Worm (Caenorhabditis elegans) whole organism, L4 larva: ENCODE data around the gene F15A8.1.
A peak's percentile ranks its signal among the peaks of the same experiment; 100 is the strongest.

ENCODE experiments used
- F26F4.8 ChIP-seq: fragments of 200-800 bp; sonication (Bioruptor generic); conservative IDR thresholded peaks from 2 replicates; pipeline ENCODE4 v1.3.6; 2022; ENCODE audit warnings: missing genetic modification characterization, missing compliant biosample characterization
- F49E8.2 ChIP-seq: sonication (generic microtip); optimal IDR thresholded peaks from 2 replicates; lab custom pipeline; 2016; ENCODE audit warnings: missing compliant biosample characterization, mild to moderate bottlenecking, missing genetic modification characterization, borderline replicate concordance
- R02D3.7 ChIP-seq: fragments of 150-350 bp; sonication (generic microtip); optimal IDR thresholded peaks from 3 replicates; lab custom pipeline; 2014; ENCODE audit warnings: missing biosample characterization, missing genetic modification characterization
- Y5F2A.4 ChIP-seq: fragments of 200-800 bp; sonication (Bioruptor generic); optimal IDR thresholded peaks from 2 replicates; lab custom pipeline; 2018; ENCODE audit warnings: mild to moderate bottlenecking, missing genetic modification characterization, missing compliant biosample characterization
- aha-1 ChIP-seq: fragments of 150-350 bp; peaks from one replicate; lab custom pipeline; 2014; ENCODE audit warnings: missing biosample characterization, missing genetic modification characterization
- ceh-44 ChIP-seq: fragments of 200-800 bp; sonication (Bioruptor generic); IDR thresholded peaks from 2 replicates; pipeline ENCODE4 v1.3.6; 2022; ENCODE audit warnings: missing genetic modification reagents, missing genetic modification characterization, missing compliant biosample characterization
- ctbp-1 ChIP-seq: fragments of 200-800 bp; sonication (Bioruptor generic); IDR thresholded peaks from 2 replicates; pipeline ENCODE4 v1.3.6; 2022; ENCODE audit warnings: missing genetic modification reagents, missing genetic modification characterization, missing compliant biosample characterization
- daf-16 ChIP-seq, 3 experiments: sonication (generic microtip); optimal IDR thresholded peaks; 2 replicates each; lab custom pipeline; 2016 to 2017; ENCODE audit warnings: missing genetic modification characterization in 3 of 3, missing genetic modification reagents in 3 of 3, mild to moderate bottlenecking in 2 of 3, missing compliant biosample characterization in 2 of 3, missing biosample characterization in 1 of 3, moderate library complexity in 1 of 3
- dmd-9 ChIP-seq: fragments of 200-800 bp; sonication (Bioruptor generic); IDR thresholded peaks from 2 replicates; pipeline ENCODE4 v1.3.6; 2022; ENCODE audit warnings: missing genetic modification reagents, missing genetic modification characterization, missing compliant biosample characterization
- duxl-1 ChIP-seq: sonication (generic microtip); optimal IDR thresholded peaks from 2 replicates; lab custom pipeline; 2016; ENCODE audit warnings: mild to moderate bottlenecking, missing genetic modification characterization, moderate library complexity, missing compliant biosample characterization; ENCODE audit not compliant: poor library complexity
- dve-1 ChIP-seq: sonication (generic microtip); optimal IDR thresholded peaks from 2 replicates; lab custom pipeline; 2017; ENCODE audit warnings: antibody characterized with exemption, mild to moderate bottlenecking, missing genetic modification characterization, missing compliant biosample characterization; ENCODE audit not compliant: insufficient read depth
- egl-43 ChIP-seq: fragments of 200-800 bp; sonication (Bioruptor generic); IDR thresholded peaks from 2 replicates; pipeline ENCODE4 v1.3.6; 2022; ENCODE audit warnings: missing genetic modification reagents, missing genetic modification characterization, missing compliant biosample characterization
- fkh-10 ChIP-seq: fragments of 150-350 bp; optimal IDR thresholded peaks from 2 replicates; lab custom pipeline; 2014; ENCODE audit warnings: missing biosample characterization, missing genetic modification reagents, missing genetic modification characterization
- gei-8 ChIP-seq: fragments of 200-800 bp; sonication (Bioruptor generic); optimal IDR thresholded peaks from 2 replicates; lab custom pipeline; 2018; ENCODE audit warnings: mild to moderate bottlenecking, missing genetic modification characterization, missing compliant biosample characterization
- hif-1 ChIP-seq, 2 experiments: sonication (generic microtip); optimal IDR thresholded peaks; 2 replicates each; lab custom pipeline; 2016 to 2017; ENCODE audit warnings: missing compliant biosample characterization in 2 of 2, missing genetic modification characterization in 2 of 2, missing genetic modification reagents in 2 of 2, missing genotype in 2 of 2, mild to moderate bottlenecking in 1 of 2
- hlh-11 ChIP-seq: fragments of 200-800 bp; sonication (Bioruptor generic); optimal IDR thresholded peaks from 2 replicates; lab custom pipeline; 2018; ENCODE audit warnings: mild to moderate bottlenecking, missing genetic modification characterization, missing compliant biosample characterization
- hlh-30 ChIP-seq: sonication (generic microtip); optimal IDR thresholded peaks from 2 replicates; lab custom pipeline; 2017; ENCODE audit warnings: antibody characterized with exemption, mild to moderate bottlenecking, missing genetic modification characterization, missing compliant biosample characterization; ENCODE audit not compliant: insufficient read depth
- hmg-1.1 ChIP-seq: fragments of 200-800 bp; sonication (Bioruptor generic); IDR thresholded peaks from 2 replicates; pipeline ENCODE4 v1.3.6; 2022; ENCODE audit warnings: missing genetic modification reagents, missing genetic modification characterization, missing compliant biosample characterization
- lin-38 ChIP-seq: fragments of 200-800 bp; sonication (Bioruptor generic); IDR thresholded peaks from 2 replicates; pipeline ENCODE4 v1.3.6; 2022; ENCODE audit warnings: missing genetic modification reagents, missing genetic modification characterization, missing compliant biosample characterization
- madf-9 ChIP-seq: fragments of 200-800 bp; sonication (Bioruptor generic); conservative IDR thresholded peaks from 2 replicates; pipeline ENCODE4 v1.3.6; 2022; ENCODE audit warnings: missing genetic modification reagents, missing genetic modification characterization, missing compliant biosample characterization
- mep-1 ChIP-seq: fragments of 150-350 bp; sonication (generic microtip); optimal IDR thresholded peaks from 3 replicates; lab custom pipeline; 2014; ENCODE audit warnings: missing biosample characterization, missing genetic modification characterization
- mes-2 ChIP-seq: sonication (generic microtip); optimal IDR thresholded peaks from 2 replicates; lab custom pipeline; 2016; ENCODE audit warnings: missing genotype, mild to moderate bottlenecking, missing genetic modification characterization, missing compliant biosample characterization; ENCODE audit not compliant: poor library complexity, severe bottlenecking
- mxl-2 ChIP-seq: fragments of 200-800 bp; sonication (Bioruptor generic); conservative IDR thresholded peaks from 2 replicates; pipeline ENCODE4 v1.3.6; 2022; ENCODE audit warnings: missing genetic modification reagents, missing genetic modification characterization, missing compliant biosample characterization
- nhr-28 ChIP-seq: fragments of 150-350 bp; optimal IDR thresholded peaks from 2 replicates; lab custom pipeline; 2014; ENCODE audit warnings: missing biosample characterization, missing genetic modification characterization
- nhr-41 ChIP-seq: fragments of 200-800 bp; sonication (Bioruptor generic); IDR thresholded peaks from 2 replicates; pipeline ENCODE4 v1.3.6; 2022; ENCODE audit warnings: missing genetic modification reagents, missing genetic modification characterization, missing compliant biosample characterization
- nhr-6 ChIP-seq: fragments of 150-350 bp; optimal IDR thresholded peaks from 2 replicates; lab custom pipeline; 2014; ENCODE audit warnings: missing biosample characterization, missing genetic modification characterization
- nhr-77 ChIP-seq: fragments of 150-350 bp; optimal IDR thresholded peaks from 2 replicates; lab custom pipeline; 2014; ENCODE audit warnings: missing biosample characterization, missing genetic modification characterization
- php-3 ChIP-seq: fragments of 200-800 bp; sonication (Bioruptor generic); IDR thresholded peaks from 2 replicates; pipeline ENCODE4 v1.3.6; 2022; ENCODE audit warnings: missing genetic modification reagents, missing genetic modification characterization, missing compliant biosample characterization
- pqm-1 ChIP-seq: sonication (generic microtip); optimal IDR thresholded peaks from 2 replicates; lab custom pipeline; 2017; ENCODE audit warnings: missing biosample characterization, missing genetic modification characterization
- rbr-2 ChIP-seq: sonication (generic microtip); optimal IDR thresholded peaks from 2 replicates; lab custom pipeline; 2016; ENCODE audit warnings: missing genotype, missing genetic modification characterization, missing compliant biosample characterization
- skn-1 ChIP-seq: fragments of 150-350 bp; optimal IDR thresholded peaks from 2 replicates; lab custom pipeline; 2014; ENCODE audit warnings: missing biosample characterization, missing genetic modification characterization
- snpc-1.2 ChIP-seq: fragments of 200-800 bp; sonication (Bioruptor generic); IDR thresholded peaks from 2 replicates; pipeline ENCODE4 v1.3.6; 2022; ENCODE audit warnings: missing genetic modification reagents, missing genetic modification characterization, missing compliant biosample characterization
- unc-62 ChIP-seq, 3 experiments: fragments of 150-350 bp in 1 of 3; sonication (generic microtip); optimal IDR thresholded peaks in 2 of 3; peaks in 1 of 3; 1 replicate in 1 of 3; 2 replicates in 2 of 3; lab custom pipeline; 2014 to 2017; ENCODE audit warnings: missing biosample characterization in 3 of 3, missing genetic modification characterization in 3 of 3, missing genetic modification reagents in 3 of 3, missing genotype in 1 of 3
- zfp-2 ChIP-seq: sonication (generic microtip); optimal IDR thresholded peaks from 2 replicates; lab custom pipeline; 2016; ENCODE audit warnings: mild to moderate bottlenecking, missing genetic modification characterization, missing compliant biosample characterization
- ztf-7 ChIP-seq: fragments of 150-350 bp; optimal IDR thresholded peaks from 2 replicates; lab custom pipeline; 2014; ENCODE audit warnings: missing biosample characterization, missing genetic modification characterization

F15A8.1 gene

ce11 chrX:4453101-4453500 lies 12.4 kb downstream of the F15A8.1 start (continued):
- TF ChIP-seq madf-9 (GFP tag; lab: Robert Waterston, UW) (0 out of 2 replicates have a peak, but pooled peaks have one; percentile 11), F26F4.8 (GFP tag; lab: Robert Waterston, UW) (peak; percentile 69; the same call in 1 of the 2 replicates), egl-43 (GFP tag; lab: Robert Waterston, UW) (peak; percentile 85), duxl-1 (tag; lab: Kevin White, UChicago) (peak; percentile 59), mes-2 (tag; lab: Kevin White, UChicago) (peak; percentile 49), daf-16 (GFP tag; optimal IDR thresholded peaks at IDR 0.05; lab: Kevin White, UChicago) (peak in 1 of 2 experiments; percentile 61), daf-16 (tag; optimal IDR thresholded peaks at IDR 0.05; lab: Kevin White, UChicago) (peak; percentile 36), Y5F2A.4 (GFP tag; lab: Kevin White, UChicago) (no peak), R02D3.7 (tag; lab: Kevin White, UChicago) (no peak), php-3 (GFP tag; lab: Robert Waterston, UW) (0 out of 2 replicates have a peak, but pooled peaks have one; percentile 17), F49E8.2 (peak; percentile 50), snpc-1.2 (GFP tag; lab: Robert Waterston, UW) (peak; percentile 83), ztf-7 (tag; lab: Kevin White, UChicago) (no peak), rbr-2 (tag; lab: Kevin White, UChicago) (no peak), ctbp-1 (GFP tag; lab: Robert Waterston, UW) (0 out of 2 replicates have a peak, but pooled peaks have one; percentile 9)
- TF ChIP-seq, all 104 proteins: peak for 21

DNA sequence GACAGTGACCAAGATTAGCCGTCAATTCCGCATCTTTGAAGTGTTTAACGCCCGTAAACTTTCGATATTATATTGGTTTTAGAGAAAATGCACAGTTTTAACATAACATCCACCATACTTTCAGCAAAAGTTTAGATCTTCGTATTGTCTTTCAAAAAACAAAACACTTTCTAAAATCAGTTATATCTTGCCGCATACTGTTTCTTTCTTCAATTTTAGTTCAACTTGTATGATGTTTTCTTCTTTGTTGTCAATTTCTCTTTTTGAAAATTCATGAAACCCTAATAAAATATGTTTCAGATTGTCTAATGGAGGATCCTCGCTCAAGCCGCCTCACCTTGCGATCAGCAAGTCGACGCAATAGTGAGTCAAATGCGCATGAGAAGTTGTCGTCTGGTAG lies 13.1 kb downstream of the F15A8.1 start, which contains the start of gene F02E8.4:
TSS of gene F02E8.4 (plus strand) at position 301 of the 400 bp plus-strand sequence.
- TF ChIP-seq F26F4.8 (GFP tag; lab: Robert Waterston, UW) = no peak
- peak in 1 of 2 experiments; percentile 44 for TF ChIP-seq unc-62 (GFP tag; optimal IDR thresholded peaks at IDR 0.05 in 1 of 2; lab: Kevin White, UChicago)
- no peak for TF ChIP-seq unc-62 (tag; optimal IDR thresholded peaks at IDR 0.05; lab: Kevin White, UChicago)

DNA sequence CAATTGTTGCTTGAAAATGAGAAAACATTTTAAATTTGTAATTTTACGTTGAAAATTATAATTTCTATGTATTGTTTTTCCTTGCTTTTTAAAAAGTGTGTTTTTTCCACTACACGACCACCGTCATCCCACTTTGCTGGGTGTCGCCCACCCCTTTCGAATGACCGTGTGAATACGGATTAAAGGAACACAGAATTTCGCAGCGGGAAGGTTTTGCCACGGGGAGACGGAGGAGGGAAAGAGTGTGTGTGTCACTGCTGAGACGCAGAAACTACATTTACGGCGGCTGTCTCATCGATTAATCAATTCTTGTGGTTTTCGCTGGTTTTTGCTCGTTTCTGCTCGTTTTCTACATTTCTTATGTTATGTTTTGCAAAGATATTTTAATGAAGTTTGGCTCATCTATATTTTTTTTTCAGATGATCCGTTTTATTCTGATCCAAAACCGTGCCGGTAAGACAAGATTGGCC lies 17.1 kb downstream of the F15A8.1 start, which contains the start of gene aps-2:
TSS of gene aps-2 (plus strand) at position 420 of the 470 bp plus-strand sequence.
- TF ChIP-seq hif-1 (tag; optimal IDR thresholded peaks at IDR 0.05; lab: Kevin White, UChicago) (peak in 1 of 2 experiments; percentile 36), pqm-1 (tag; lab: Kevin White, UChicago) (peak; percentile 5), ctbp-1 (GFP tag; lab: Robert Waterston, UW) (peak; percentile 35; the same call in 1 of the 2 replicates), dmd-9 (GFP tag; lab: Robert Waterston, UW) (no peak), aha-1 (peak; percentile 54), ceh-44 (no peak), nhr-77 (tag; lab: Kevin White, UChicago) (peak; percentile 36), hlh-11 (tag; lab: Kevin White, UChicago) (peak; percentile 48), skn-1 (tag; lab: Kevin White, UChicago) (no peak), nhr-41 (GFP tag; lab: Robert Waterston, UW) (no peak), mxl-2 (GFP tag; lab: Robert Waterston, UW) (no peak), unc-62 (GFP tag; optimal IDR thresholded peaks at IDR 0.05 in 1 of 2; lab: Kevin White, UChicago) (peak in 1 of 2 experiments; percentile 38), unc-62 (tag; optimal IDR thresholded peaks at IDR 0.05; lab: Kevin White, UChicago) (no peak), lin-38 (GFP tag; lab: Robert Waterston, UW) (peak; percentile 64), F26F4.8 (GFP tag; lab: Robert Waterston, UW) (no peak), php-3 (GFP tag; lab: Robert Waterston, UW) (0 out of 2 replicates have a peak, but pooled peaks have one; percentile 25), fkh-10 (peak; percentile 22), hmg-1.1 (GFP tag; lab: Robert Waterston, UW) (peak; percentile 69), dve-1 (peak; percentile 52), nhr-28 (peak; percentile 27), hlh-30 (tag; lab: Kevin White, UChicago) (peak; percentile 73), nhr-6 (tag; lab: Kevin White, UChicago) (peak; percentile 14), gei-8 (GFP tag; lab: Kevin White, UChicago) (no peak), Y5F2A.4 (GFP tag; lab: Kevin White, UChicago) (no peak), rbr-2 (tag; lab: Kevin White, UChicago) (peak; percentile 48), zfp-2 (tag; lab: Kevin White, UChicago) (no peak), daf-16 (GFP tag; optimal IDR thresholded peaks at IDR 0.05; lab: Kevin White, UChicago) (no peak), daf-16 (tag; optimal IDR thresholded peaks at IDR 0.05; lab: Kevin White, UChicago) (peak; percentile 10), mes-2 (tag; lab: Kevin White, UChicago) (peak; percentile 76), mep-1 (tag; lab: Kevin White, UChicago) (peak; percentile 72)
